Worm (Caenorhabditis elegans): Measurements from ENCODE around the gene F23D12.7.

ce11 chrX:14430436-14430835, 23.2 kb downstream of the F23D12.7 start:
- no peak for TF ChIP-seq snpc-4 (tag; optimal IDR thresholded peaks at IDR 0.05)
- no peak for TF ChIP-seq cnd-1 (tag; optimal IDR thresholded peaks at IDR 0.05)
- no peak for TF ChIP-seq unc-120 (tag; optimal IDR thresholded peaks at IDR 0.05; ENCODE audit: poor library complexity, severe bottlenecking)
- TF ChIP-seq elt-3 (tag; optimal IDR thresholded peaks at IDR 0.05), result no peak
- TF ChIP-seq ceh-83 (GFP tag; optimal IDR thresholded peaks at IDR 0.05), result no peak
- TF ChIP-seq lin-13 (tag; optimal IDR thresholded peaks at IDR 0.05), result no peak
- no peak for TF ChIP-seq nhr-12 (tag; optimal IDR thresholded peaks at IDR 0.05)
- no peak for TF ChIP-seq mep-1 (tag; optimal IDR thresholded peaks at IDR 0.05)
- TF ChIP-seq sptf-1 (tag; optimal IDR thresholded peaks at IDR 0.05), result no peak
- TF ChIP-seq nhr-76 (tag; optimal IDR thresholded peaks at IDR 0.05), result no peak
